Fruit fly (Drosophila melanogaster) whole organism, embryonic: ENCODE results near the gene nAChRalpha5.

Source experiments
- Aef1 ChIP-seq: fragments of 200-800 bp; sonication (Bioruptor generic); IDR thresholded peaks from 3 replicates; pipeline ENCODE4 v1.3.6; 2022; ENCODE audit warnings: missing biosample characterization, missing genetic modification characterization
- Atf-2 ChIP-seq: fragments of 200-800 bp; sonication (Bioruptor generic); optimal IDR thresholded peaks from 2 replicates; lab custom pipeline; 2016; ENCODE audit warnings: missing biosample characterization, missing genetic modification characterization
- BtbVII ChIP-seq: fragments of 200-800 bp; sonication (Bioruptor generic); optimal IDR thresholded peaks from 3 replicates; lab custom pipeline; 2017; ENCODE audit warnings: missing biosample characterization, mild to moderate bottlenecking, missing genetic modification characterization
- CG10209 ChIP-seq: fragments of 200-800 bp; sonication (Bioruptor generic); optimal IDR thresholded peaks from 3 replicates; lab custom pipeline; 2017; ENCODE audit warnings: missing biosample characterization, mild to moderate bottlenecking, missing genetic modification characterization, missing genetic modification reagents
- CG10543 ChIP-seq: fragments of 200-800 bp; sonication (Bioruptor generic); optimal IDR thresholded peaks from 3 replicates; lab custom pipeline; 2017; ENCODE audit warnings: missing biosample characterization, mild to moderate bottlenecking, missing genetic modification characterization, moderate library complexity
- CG11398 ChIP-seq: fragments of 200-800 bp; sonication (Bioruptor generic); optimal IDR thresholded peaks from 2 replicates; lab custom pipeline; 2016; ENCODE audit warnings: missing biosample characterization, missing genetic modification characterization
- CG11696 ChIP-seq: fragments of 200-800 bp; sonication (Bioruptor generic); IDR thresholded peaks from 2 replicates; pipeline ENCODE4 v1.3.6; 2022; ENCODE audit warnings: missing biosample characterization, missing genetic modification characterization
- CG12219 ChIP-seq: fragments of 200-800 bp; sonication (Bioruptor generic); optimal IDR thresholded peaks from 3 replicates; lab custom pipeline; 2018; ENCODE audit warnings: missing biosample characterization, mild to moderate bottlenecking, missing genetic modification characterization
- CG12299 ChIP-seq: fragments of 200-800 bp; sonication (Bioruptor generic); optimal IDR thresholded peaks from 2 replicates; lab custom pipeline; 2018; ENCODE audit warnings: missing biosample characterization, mild to moderate bottlenecking, missing genetic modification characterization
- CG12769 ChIP-seq: fragments of 200-800 bp; sonication (Bioruptor generic); optimal IDR thresholded peaks from 2 replicates; lab custom pipeline; 2019; ENCODE audit warnings: missing biosample characterization, mild to moderate bottlenecking, missing genetic modification characterization, moderate library complexity
- CG15601 ChIP-seq: fragments of 200-800 bp; sonication (Bioruptor generic); optimal IDR thresholded peaks from 3 replicates; lab custom pipeline; 2019; ENCODE audit warnings: missing biosample characterization, mild to moderate bottlenecking, missing genetic modification characterization, moderate library complexity
- CG15696 ChIP-seq: fragments of 200-800 bp; sonication (Bioruptor generic); optimal IDR thresholded peaks from 2 replicates; lab custom pipeline; 2019; ENCODE audit warnings: missing biosample characterization, mild to moderate bottlenecking, missing genetic modification characterization, moderate library complexity
- CG16779 ChIP-seq: fragments of 200-800 bp; sonication (Bioruptor generic); IDR thresholded peaks from 2 replicates; pipeline ENCODE4 v1.3.6; 2022; ENCODE audit warnings: missing biosample characterization, missing genetic modification characterization
- CG17612 ChIP-seq: fragments of 200-800 bp; sonication (Bioruptor generic); IDR thresholded peaks from 2 replicates; pipeline ENCODE4 v1.3.6; 2022; ENCODE audit warnings: missing biosample characterization, missing genetic modification characterization
- CG2875 ChIP-seq: fragments of 200-800 bp; sonication (Bioruptor generic); optimal IDR thresholded peaks from 2 replicates; lab custom pipeline; 2017; ENCODE audit warnings: missing biosample characterization, mild to moderate bottlenecking, missing genetic modification characterization, missing genetic modification reagents
- CG31365 ChIP-seq: fragments of 200-800 bp; sonication (Bioruptor generic); optimal IDR thresholded peaks from 2 replicates; lab custom pipeline; 2018; ENCODE audit warnings: missing biosample characterization, mild to moderate bottlenecking, missing genetic modification characterization
- CG34422 ChIP-seq: fragments of 200-800 bp; sonication (Bioruptor generic); IDR thresholded peaks from 3 replicates; pipeline ENCODE4 v1.3.6; 2022; ENCODE audit warnings: missing biosample characterization, missing genetic modification characterization
- CG6175 ChIP-seq: fragments of 200-800 bp; sonication (Bioruptor generic); IDR thresholded peaks from 3 replicates; pipeline ENCODE4 v1.3.6; 2022; ENCODE audit warnings: missing biosample characterization, missing genetic modification characterization
- CG6689 ChIP-seq: fragments of 200-800 bp; sonication (Bioruptor generic); IDR thresholded peaks from 2 replicates; pipeline ENCODE4 v1.3.6; 2022; ENCODE audit warnings: missing biosample characterization, missing genetic modification characterization
- CG7556 ChIP-seq: fragments of 200-800 bp; sonication (Bioruptor generic); optimal IDR thresholded peaks from 2 replicates; lab custom pipeline; 2017; ENCODE audit warnings: missing biosample characterization, mild to moderate bottlenecking, missing genetic modification characterization
- CG7963 ChIP-seq: fragments of 200-800 bp; sonication (Bioruptor generic); IDR thresholded peaks from 3 replicates; pipeline ENCODE4 v1.3.6; 2022; ENCODE audit warnings: missing biosample characterization, missing genetic modification characterization; ENCODE audit not compliant: partially characterized antibody
- CG8924 ChIP-seq: fragments of 200-800 bp; optimal IDR thresholded peaks from 3 replicates; lab custom pipeline; 2019; ENCODE audit warnings: missing biosample characterization, mild to moderate bottlenecking, missing genetic modification characterization, moderate library complexity
- CG9797 ChIP-seq: fragments of 200-800 bp; sonication (Bioruptor generic); optimal IDR thresholded peaks from 3 replicates; lab custom pipeline; 2018; ENCODE audit warnings: missing biosample characterization, mild to moderate bottlenecking, missing genetic modification characterization
- D19B ChIP-seq: fragments of 200-800 bp; sonication (Bioruptor generic); optimal IDR thresholded peaks from 2 replicates; lab custom pipeline; 2017; ENCODE audit warnings: missing biosample characterization, mild to moderate bottlenecking, missing genetic modification characterization
- Dad ChIP-seq: fragments of 200-800 bp; sonication (Bioruptor generic); optimal IDR thresholded peaks from 3 replicates; lab custom pipeline; 2016; ENCODE audit warnings: missing biosample characterization, missing genetic modification characterization
- Dip3 ChIP-seq: fragments of 200-800 bp; sonication (Bioruptor generic); optimal IDR thresholded peaks from 3 replicates; lab custom pipeline; 2016; ENCODE audit warnings: missing biosample characterization, missing genetic modification characterization
- E2f1 ChIP-seq: fragments of 200-800 bp; sonication (Bioruptor generic); IDR thresholded peaks from 2 replicates; pipeline ENCODE4 v1.3.6; 2022; ENCODE audit warnings: missing biosample characterization, missing genetic modification characterization
- E2f2 ChIP-seq: fragments of 200-800 bp; sonication (Bioruptor generic); IDR thresholded peaks from 2 replicates; pipeline ENCODE4 v1.3.6; 2022; ENCODE audit warnings: missing biosample characterization, missing genetic modification characterization
- Fer1 ChIP-seq: fragments of 200-800 bp; sonication (Bioruptor generic); optimal IDR thresholded peaks from 2 replicates; lab custom pipeline; 2017; ENCODE audit warnings: missing biosample characterization, mild to moderate bottlenecking, missing genetic modification characterization
- GATAe ChIP-seq: fragments of 200-800 bp; sonication (Bioruptor generic); conservative IDR thresholded peaks from 2 replicates; pipeline ENCODE4 v1.3.6; 2022; ENCODE audit warnings: missing biosample characterization, missing genetic modification characterization
- H2.0 ChIP-seq: fragments of 200-800 bp; sonication (Bioruptor generic); IDR thresholded peaks from 2 replicates; pipeline ENCODE4 v1.3.6; 2022; ENCODE audit warnings: missing biosample characterization, missing genetic modification characterization
- Hr39 ChIP-seq: fragments of >200 bp; optimal IDR thresholded peaks from 2 replicates; lab custom pipeline; 2017
- Nf-YC ChIP-seq: fragments of 200-800 bp; optimal IDR thresholded peaks from 3 replicates; lab custom pipeline; 2019; ENCODE audit warnings: missing biosample characterization, mild to moderate bottlenecking, missing genetic modification characterization, moderate library complexity
- Sry-δ ChIP-seq: fragments of 200-800 bp; sonication (Bioruptor generic); optimal IDR thresholded peaks from 2 replicates; lab custom pipeline; 2016; ENCODE audit warnings: missing biosample characterization, missing genetic modification characterization
- Tbp ChIP-seq: fragments of >200 bp; optimal IDR thresholded peaks from 2 replicates; lab custom pipeline; 2018; ENCODE audit warnings: missing biosample characterization, missing genetic modification characterization
- ab ChIP-seq: fragments of 200-800 bp; sonication (Bioruptor generic); optimal IDR thresholded peaks from 2 replicates; lab custom pipeline; 2016; ENCODE audit warnings: missing biosample characterization, missing genetic modification characterization
- al ChIP-seq: fragments of 200-800 bp; sonication (Bioruptor generic); IDR thresholded peaks from 2 replicates; pipeline ENCODE4 v1.3.6; 2022; ENCODE audit warnings: missing biosample characterization, missing genetic modification characterization
- az2 ChIP-seq: fragments of 200-800 bp; sonication (Bioruptor generic); optimal IDR thresholded peaks from 3 replicates; lab custom pipeline; 2016; ENCODE audit warnings: missing biosample characterization, missing genetic modification characterization
- br ChIP-seq: fragments of >200 bp; optimal IDR thresholded peaks from 2 replicates; lab custom pipeline; 2017
- dati ChIP-seq: fragments of 200-800 bp; sonication (Bioruptor generic); IDR thresholded peaks from 2 replicates; pipeline ENCODE4 v1.3.6; 2022; ENCODE audit warnings: missing biosample characterization, missing genetic modification characterization
- ems ChIP-seq: fragments of 200-800 bp; sonication (Bioruptor generic); optimal IDR thresholded peaks from 3 replicates; lab custom pipeline; 2016; ENCODE audit warnings: missing biosample characterization, missing genetic modification characterization
- exex ChIP-seq: fragments of 200-800 bp; sonication (Bioruptor generic); optimal IDR thresholded peaks from 4 replicates; lab custom pipeline; 2018; ENCODE audit warnings: missing biosample characterization, mild to moderate bottlenecking, missing genetic modification characterization, moderate library complexity
- fd64A ChIP-seq: fragments of 200-800 bp; sonication (Bioruptor generic); optimal IDR thresholded peaks from 3 replicates; lab custom pipeline; 2018; ENCODE audit warnings: missing biosample characterization, mild to moderate bottlenecking, missing genetic modification characterization
- fd96Cb ChIP-seq: fragments of 200-800 bp; sonication (Bioruptor generic); optimal IDR thresholded peaks from 2 replicates; lab custom pipeline; 2018; ENCODE audit warnings: missing biosample characterization, mild to moderate bottlenecking, missing genetic modification characterization, moderate library complexity
- gfzf ChIP-seq: fragments of 200-800 bp; sonication (Bioruptor generic); optimal IDR thresholded peaks from 2 replicates; lab custom pipeline; 2016; ENCODE audit warnings: missing biosample characterization, mild to moderate bottlenecking, missing genetic modification characterization, moderate library complexity
- gsb-n ChIP-seq: fragments of 200-800 bp; sonication (Bioruptor generic); optimal IDR thresholded peaks from 3 replicates; lab custom pipeline; 2018; ENCODE audit warnings: missing biosample characterization, mild to moderate bottlenecking, missing genetic modification characterization
- hth ChIP-seq: fragments of >200 bp; optimal IDR thresholded peaks from 2 replicates; lab custom pipeline; 2017; ENCODE audit warnings: inconsistent platforms
- kah ChIP-seq: fragments of 200-800 bp; sonication (Bioruptor generic); optimal IDR thresholded peaks from 2 replicates; lab custom pipeline; 2018; ENCODE audit warnings: missing biosample characterization, mild to moderate bottlenecking, missing genetic modification characterization
- sob ChIP-seq: fragments of 200-800 bp; sonication (Bioruptor generic); IDR thresholded peaks from 2 replicates; pipeline ENCODE4 v1.3.6; 2022; ENCODE audit warnings: missing biosample characterization, missing genetic modification characterization
- ssp ChIP-seq: fragments of 200-800 bp; sonication (Bioruptor generic); IDR thresholded peaks from 2 replicates; pipeline ENCODE4 v1.3.6; 2022; ENCODE audit warnings: missing biosample characterization, missing genetic modification characterization
- tll ChIP-seq, 2 experiments: fragments of 200-800 bp in 1 of 2; fragments of >200 bp in 1 of 2; sonication (Bioruptor generic) in 1 of 2; optimal IDR thresholded peaks; 2 replicates each; lab custom pipeline; 2017 to 2019; ENCODE audit warnings: missing biosample characterization in 2 of 2, missing genetic modification characterization in 2 of 2, mild to moderate bottlenecking in 1 of 2, moderate library complexity in 1 of 2
- toy ChIP-seq: fragments of 200-800 bp; sonication (Bioruptor generic); IDR thresholded peaks from 2 replicates; pipeline ENCODE4 v1.3.6; 2022; ENCODE audit warnings: missing biosample characterization, missing genetic modification characterization
- trem ChIP-seq: fragments of 200-800 bp; optimal IDR thresholded peaks from 3 replicates; lab custom pipeline; 2019; ENCODE audit warnings: missing biosample characterization, mild to moderate bottlenecking, missing genetic modification characterization, moderate library complexity
- ttk ChIP-seq: fragments of 200-800 bp; sonication (Bioruptor generic); IDR thresholded peaks from 2 replicates; pipeline ENCODE4 v2.1.2; 2022; ENCODE audit warnings: missing biosample characterization, missing genetic modification characterization

The nAChRalpha5 gene

DNA sequence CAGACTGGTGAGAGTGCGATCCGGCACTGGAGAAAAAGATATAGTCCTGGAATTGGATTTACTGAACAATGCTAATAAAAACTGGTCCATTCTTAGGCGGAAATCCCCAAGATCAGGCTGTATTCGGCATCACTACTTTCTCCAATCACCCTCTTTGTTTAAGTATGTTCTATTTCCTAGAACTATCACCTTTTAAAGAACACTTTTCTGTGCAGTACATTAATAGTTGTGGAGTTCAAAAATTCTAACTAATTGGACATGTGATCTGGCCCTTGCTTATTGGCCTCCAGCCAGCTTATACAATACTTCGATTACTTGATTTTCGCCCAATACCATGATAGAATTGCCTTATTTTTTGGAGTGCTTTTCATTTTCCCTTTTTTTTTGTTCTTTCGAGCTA lies 83.6 kb downstream of the nAChRalpha5 start (continued):
- no peak for TF ChIP-seq CG15696
- no peak for TF ChIP-seq exex (tag; lab: Kevin White, UChicago)
- no peak for TF ChIP-seq ttk (GFP tag; lab: Robert Waterston, UW)
- no peak for TF ChIP-seq Sry-δ (GFP tag; lab: Kevin White, UChicago)
- no peak for TF ChIP-seq CG11398
- no peak for TF ChIP-seq gfzf (GFP tag; lab: Kevin White, UChicago)
- no peak for TF ChIP-seq CG12299 (tag; lab: Kevin White, UChicago)
- no peak for TF ChIP-seq CG16779 (GFP tag; lab: Robert Waterston, UW)
- TF ChIP-seq fd64A (GFP tag; lab: Kevin White, UChicago): no peak
- TF ChIP-seq Dad (GFP tag; lab: Kevin White, UChicago): no peak
- TF ChIP-seq al (GFP tag; lab: Robert Waterston, UW): no peak
- TF ChIP-seq CG8924 (tag; lab: Kevin White, UChicago): no peak
- no peak for TF ChIP-seq CG9797 (GFP tag; lab: Kevin White, UChicago)
- no peak for TF ChIP-seq CG2875 (GFP tag; lab: Kevin White, UChicago)
- no peak for TF ChIP-seq CG31365 (tag; lab: Kevin White, UChicago)
- peak; percentile 13 for TF ChIP-seq CG10209
- TF ChIP-seq CG15601 (tag; lab: Kevin White, UChicago): no peak
- TF ChIP-seq CG34422: no peak
- TF ChIP-seq hth (lab: Kevin White, UChicago): no peak
- peak; percentile 21 for TF ChIP-seq Fer1 (GFP tag; lab: Kevin White, UChicago)
- no peak for TF ChIP-seq GATAe (GFP tag; lab: Robert Waterston, UW)
- TF ChIP-seq Atf-2: no peak
- TF ChIP-seq Aef1: no peak
- no peak for TF ChIP-seq D19B (GFP tag; lab: Kevin White, UChicago)
- no peak for TF ChIP-seq CG7963
- TF ChIP-seq BtbVII (GFP tag; lab: Kevin White, UChicago): no peak
- peak; percentile 34 for TF ChIP-seq CG12219
- TF ChIP-seq CG10543 (GFP tag; lab: Kevin White, UChicago): no peak
- no peak for TF ChIP-seq toy (GFP tag; lab: Robert Waterston, UW)
- no peak for TF ChIP-seq CG11696
- no peak for TF ChIP-seq sob (GFP tag; lab: Robert Waterston, UW)
- no peak for TF ChIP-seq Nf-YC
- TF ChIP-seq kah: no peak
- peak; percentile 59 for TF ChIP-seq CG7556
- no peak for TF ChIP-seq br (lab: Kevin White, UChicago)
- no peak for TF ChIP-seq ssp
- peak; percentile 45; the same call in 1 of the 2 replicates for TF ChIP-seq CG6689 (GFP tag; lab: Robert Waterston, UW)
- no peak for TF ChIP-seq H2.0 (GFP tag; lab: Robert Waterston, UW)
- no peak for TF ChIP-seq gsb-n (tag; lab: Kevin White, UChicago)
- no peak for TF ChIP-seq CG12769 (tag; lab: Kevin White, UChicago)
- peak; percentile 18 for TF ChIP-seq fd96Cb (tag; lab: Kevin White, UChicago)
- no peak for TF ChIP-seq dati
- no peak for TF ChIP-seq Tbp
- TF ChIP-seq trem (tag; lab: Kevin White, UChicago): no peak
- TF ChIP-seq az2 (GFP tag; lab: Kevin White, UChicago): no peak
- no peak for TF ChIP-seq ab (GFP tag; lab: Kevin White, UChicago)
- TF ChIP-seq E2f2 (GFP tag; lab: Robert Waterston, UW): no peak
- no peak for TF ChIP-seq tll (GFP tag; optimal IDR thresholded peaks at IDR 0.05; lab: Kevin White, UChicago)
- TF ChIP-seq CG17612 (GFP tag; lab: Robert Waterston, UW): no peak
- no peak for TF ChIP-seq ems (GFP tag; lab: Kevin White, UChicago)
- TF ChIP-seq Dip3 (GFP tag; lab: Kevin White, UChicago): no peak
- TF ChIP-seq E2f1 (GFP tag; lab: Robert Waterston, UW): no peak
- no peak for TF ChIP-seq Hr39 (lab: Kevin White, UChicago)
- no peak for TF ChIP-seq CG6175
